Fruit fly (Drosophila melanogaster) whole organism, prepupa: Measurements from ENCODE around the gene Obp99c.

Experiments
- Blimp-1 ChIP-seq: fragments of 200-800 bp; sonication (Bioruptor generic); optimal IDR thresholded peaks from 3 replicates; lab custom pipeline; 2017; ENCODE audit warnings: missing biosample characterization, missing genetic modification characterization, mild to moderate bottlenecking, moderate library complexity, missing genetic modification reagents
- CG10669 ChIP-seq: fragments of 200-800 bp; sonication (Bioruptor generic); optimal IDR thresholded peaks from 3 replicates; lab custom pipeline; 2018; ENCODE audit warnings: missing biosample characterization, mild to moderate bottlenecking, missing genetic modification characterization, moderate library complexity
- CG6163 ChIP-seq: fragments of 200-800 bp; sonication (Bioruptor generic); IDR thresholded peaks from 3 replicates; pipeline ENCODE4 v1.3.6; 2022; ENCODE audit warnings: missing biosample characterization, missing genetic modification characterization
- Sox15 ChIP-seq: fragments of 200-800 bp; sonication (Bioruptor generic); optimal IDR thresholded peaks from 3 replicates; lab custom pipeline; 2016; ENCODE audit warnings: missing biosample characterization, missing genetic modification characterization
- dsx ChIP-seq: fragments of 200-800 bp; optimal IDR thresholded peaks from 3 replicates; lab custom pipeline; 2019; ENCODE audit warnings: missing biosample characterization, mild to moderate bottlenecking, missing genetic modification characterization, moderate library complexity; ENCODE audit not compliant: poor library complexity, severe bottlenecking
- fd59A ChIP-seq: fragments of 200-800 bp; sonication (Bioruptor generic); optimal IDR thresholded peaks from 2 replicates; lab custom pipeline; 2017; ENCODE audit warnings: missing biosample characterization, mild to moderate bottlenecking, missing genetic modification characterization, missing genetic modification reagents
- topi ChIP-seq: fragments of 200-800 bp; sonication (Bioruptor generic); optimal IDR thresholded peaks from 3 replicates; lab custom pipeline; 2016; ENCODE audit warnings: missing biosample characterization, missing genetic modification characterization

DNA sequence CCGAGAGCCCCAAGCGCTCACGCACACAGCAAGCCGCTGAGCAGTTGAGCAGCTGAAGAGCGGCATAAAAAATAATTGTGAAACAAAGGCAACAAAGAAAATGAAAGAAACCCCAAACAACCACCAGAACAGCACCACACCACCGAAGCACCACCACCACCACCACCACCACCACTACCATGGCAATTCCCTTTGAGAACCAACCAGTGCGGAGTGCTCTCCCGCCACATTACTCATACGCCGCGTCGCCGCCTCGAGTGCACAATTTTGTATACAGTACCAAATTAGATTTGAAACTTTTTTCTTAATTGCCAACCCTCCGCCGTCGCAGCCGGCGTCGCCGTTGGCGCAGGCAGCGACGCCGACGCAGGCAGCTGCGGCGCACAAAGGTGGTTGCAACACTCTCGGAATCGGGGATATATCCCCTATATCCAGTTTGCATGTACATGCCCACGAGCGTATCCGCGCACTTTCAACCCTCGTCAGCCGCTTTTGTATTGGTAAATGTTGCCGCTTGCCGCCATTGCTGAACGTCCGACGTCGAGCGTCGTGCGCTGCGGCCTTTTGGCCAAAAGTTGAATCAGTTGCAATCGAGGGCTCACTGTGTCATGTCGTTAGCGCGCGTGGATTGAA, 3.0 kb upstream of the Obp99c start, which contains the start of gene dmrt99B:
- TF ChIP-seq fd59A (no peak), dsx (peak; percentile 43), CG10669 (GFP tag; lab: Kevin White, UChicago) (no peak), Blimp-1 (no peak), topi (GFP tag; lab: Kevin White, UChicago) (no peak), Sox15 (GFP tag; lab: Kevin White, UChicago) (no peak), CG6163 (no peak)
